Worm (Caenorhabditis elegans) whole organism, young adult: ENCODE data around the gene frpr-4.

Experiments used
- D2030.7 ChIP-seq: fragments of 200-800 bp; sonication (Bioruptor generic); IDR thresholded peaks from 2 replicates; pipeline ENCODE4 v1.3.6; 2022; ENCODE audit warnings: missing genetic modification reagents, missing genetic modification characterization, missing compliant biosample characterization
- F22D6.2 ChIP-seq: sonication (generic microtip); optimal IDR thresholded peaks from 2 replicates; lab custom pipeline; 2016; ENCODE audit warnings: mild to moderate bottlenecking, missing genetic modification characterization, missing compliant biosample characterization
- F23B12.7 ChIP-seq: sonication (generic microtip); optimal IDR thresholded peaks from 2 replicates; lab custom pipeline; 2017; ENCODE audit warnings: missing genetic modification characterization, mild to moderate bottlenecking, missing compliant biosample characterization, antibody characterized with exemption, moderate library complexity; ENCODE audit not compliant: insufficient read depth
- F57A8.1 ChIP-seq: fragments of 200-800 bp; sonication (Bioruptor generic); optimal IDR thresholded peaks from 2 replicates; lab custom pipeline; 2018; ENCODE audit warnings: mild to moderate bottlenecking, missing genetic modification characterization, moderate library complexity, missing compliant biosample characterization
- K12H6.12 ChIP-seq: fragments of 200-800 bp; sonication (Bioruptor generic); optimal IDR thresholded peaks from 2 replicates; lab custom pipeline; 2018; ENCODE audit warnings: mild to moderate bottlenecking, missing genetic modification characterization, missing compliant biosample characterization
- T26A5.8 ChIP-seq: sonication (generic microtip); optimal IDR thresholded peaks from 2 replicates; lab custom pipeline; 2016; ENCODE audit warnings: missing genetic modification characterization, missing compliant biosample characterization
- Y56A3A.18 ChIP-seq: fragments of 200-800 bp; sonication (Bioruptor generic); IDR thresholded peaks from 2 replicates; pipeline ENCODE4 v1.3.6; 2022; ENCODE audit warnings: missing genetic modification reagents, missing genetic modification characterization, missing compliant biosample characterization
- Y67H2A.10 ChIP-seq: fragments of 200-800 bp; sonication (Bioruptor generic); conservative IDR thresholded peaks from 2 replicates; pipeline ENCODE4 v1.3.6; 2022; ENCODE audit warnings: missing genetic modification reagents, missing genetic modification characterization, missing compliant biosample characterization
- Y95B8A.8 ChIP-seq: fragments of 200-800 bp; sonication (Bioruptor generic); IDR thresholded peaks from 2 replicates; pipeline ENCODE4 v1.3.6; 2022; ENCODE audit warnings: missing genetic modification reagents, missing genetic modification characterization, missing compliant biosample characterization
- ZK185.1 ChIP-seq: sonication (generic microtip); optimal IDR thresholded peaks from 2 replicates; lab custom pipeline; 2016; ENCODE audit warnings: mild to moderate bottlenecking, missing genetic modification characterization, missing compliant biosample characterization; ENCODE audit not compliant: poor library complexity, severe bottlenecking
- ama-1 ChIP-seq, 3 experiments: fragments of 150-350 bp in 1 of 3; sonication (generic microtip) in 2 of 3; optimal IDR thresholded peaks; 2 replicates each; lab custom pipeline; 2014 to 2018; ENCODE audit warnings: missing biosample characterization in 2 of 3, missing genetic modification characterization in 2 of 3, missing genetic modification reagents in 2 of 3
- aptf-3 ChIP-seq: fragments of 200-800 bp; sonication (Bioruptor generic); IDR thresholded peaks from 2 replicates; pipeline ENCODE4 v1.3.6; 2022; ENCODE audit warnings: missing genetic modification characterization, missing compliant biosample characterization
- atf-7 ChIP-seq: sonication (generic microtip); optimal IDR thresholded peaks from 2 replicates; lab custom pipeline; 2017; ENCODE audit warnings: mild to moderate bottlenecking, missing genetic modification characterization, missing compliant biosample characterization
- attf-5 ChIP-seq: fragments of 200-800 bp; sonication (Bioruptor generic); optimal IDR thresholded peaks from 2 replicates; lab custom pipeline; 2018; ENCODE audit warnings: mild to moderate bottlenecking, missing genetic modification characterization, missing compliant biosample characterization
- attf-6 ChIP-seq: fragments of 200-800 bp; sonication (Bioruptor generic); IDR thresholded peaks from 2 replicates; pipeline ENCODE4 v1.3.6; 2022; ENCODE audit warnings: missing genetic modification reagents, missing genetic modification characterization, missing compliant biosample characterization
- bed-2 ChIP-seq: fragments of 200-800 bp; sonication (Bioruptor generic); IDR thresholded peaks from 2 replicates; pipeline ENCODE4 v1.3.6; 2022; ENCODE audit warnings: missing genetic modification reagents, missing genetic modification characterization, missing compliant biosample characterization
- ccch-3 ChIP-seq: fragments of 200-800 bp; sonication (Bioruptor generic); optimal IDR thresholded peaks from 2 replicates; lab custom pipeline; 2018; ENCODE audit warnings: mild to moderate bottlenecking, missing genetic modification characterization, missing compliant biosample characterization
- ceh-27 ChIP-seq: fragments of 200-800 bp; sonication (Bioruptor generic); optimal IDR thresholded peaks from 2 replicates; lab custom pipeline; 2018; ENCODE audit warnings: mild to moderate bottlenecking, missing genetic modification characterization, moderate library complexity, missing compliant biosample characterization
- ceh-79 ChIP-seq: sonication (generic microtip); optimal IDR thresholded peaks from 2 replicates; lab custom pipeline; 2017; ENCODE audit warnings: mild to moderate bottlenecking, missing genetic modification characterization, missing compliant biosample characterization
- dpl-1 ChIP-seq: fragments of 150-350 bp; optimal IDR thresholded peaks from 2 replicates; lab custom pipeline; 2014; ENCODE audit warnings: missing biosample characterization, missing genetic modification reagents, missing genetic modification characterization
- efl-1 ChIP-seq: fragments of 150-350 bp; optimal IDR thresholded peaks from 2 replicates; lab custom pipeline; 2014; ENCODE audit warnings: missing biosample characterization, missing genetic modification reagents, missing genetic modification characterization
- egl-18 ChIP-seq: fragments of 200-800 bp; sonication (Bioruptor generic); IDR thresholded peaks from 2 replicates; pipeline ENCODE4 v1.3.6; 2022; ENCODE audit warnings: missing genetic modification reagents, missing genetic modification characterization, missing compliant biosample characterization
- egrh-3 ChIP-seq: fragments of 200-800 bp; sonication (Bioruptor generic); IDR thresholded peaks from 2 replicates; pipeline ENCODE4 v1.3.6; 2022; ENCODE audit warnings: missing genetic modification reagents, missing genetic modification characterization, missing compliant biosample characterization
- hlh-12 ChIP-seq: sonication (generic microtip); optimal IDR thresholded peaks from 2 replicates; lab custom pipeline; 2016; ENCODE audit warnings: missing genetic modification characterization, missing compliant biosample characterization
- hmg-1.2 ChIP-seq: fragments of 200-800 bp; sonication (Bioruptor generic); IDR thresholded peaks from 2 replicates; pipeline ENCODE4 v1.3.6; 2022; ENCODE audit warnings: missing genetic modification reagents, missing genetic modification characterization, missing compliant biosample characterization
- hmg-20 ChIP-seq: fragments of 200-800 bp; sonication (Bioruptor generic); IDR thresholded peaks from 2 replicates; pipeline ENCODE4 v1.3.6; 2022; ENCODE audit warnings: missing genetic modification reagents, missing genetic modification characterization, missing compliant biosample characterization
- hsf-1 ChIP-seq: fragments of 200-800 bp; sonication (Bioruptor generic); IDR thresholded peaks from 2 replicates; pipeline ENCODE4 v1.3.6; 2022; ENCODE audit warnings: missing genetic modification reagents, missing genetic modification characterization, missing compliant biosample characterization
- lag-1 ChIP-seq: fragments of 200-800 bp; sonication (Bioruptor generic); IDR thresholded peaks from 2 replicates; pipeline ENCODE4 v1.3.6; 2022; ENCODE audit warnings: missing genetic modification reagents, missing genetic modification characterization, missing compliant biosample characterization
- let-607 ChIP-seq, 2 experiments: fragments of 200-800 bp in 1 of 2; sonication (Bioruptor generic) in 1 of 2; sonication (generic microtip) in 1 of 2; optimal IDR thresholded peaks; 2 replicates each; lab custom pipeline; 2016 to 2018; ENCODE audit warnings: mild to moderate bottlenecking in 2 of 2, missing compliant biosample characterization in 2 of 2, missing genetic modification characterization in 2 of 2, moderate library complexity in 2 of 2, missing genotype in 1 of 2
- lin-54 ChIP-seq: fragments of 200-800 bp; sonication (Bioruptor generic); optimal IDR thresholded peaks from 2 replicates; lab custom pipeline; 2018; ENCODE audit warnings: mild to moderate bottlenecking, missing genetic modification characterization, missing compliant biosample characterization
- lir-1 ChIP-seq: fragments of 200-800 bp; sonication (Bioruptor generic); conservative IDR thresholded peaks from 2 replicates; pipeline ENCODE4 v1.3.6; 2022; ENCODE audit warnings: missing genetic modification reagents, missing genetic modification characterization, missing compliant biosample characterization
- lsl-1 ChIP-seq: fragments of 200-800 bp; sonication (Bioruptor generic); optimal IDR thresholded peaks from 2 replicates; lab custom pipeline; 2018; ENCODE audit warnings: mild to moderate bottlenecking, missing genetic modification characterization, moderate library complexity, missing compliant biosample characterization
- madf-8 ChIP-seq: fragments of 200-800 bp; sonication (Bioruptor generic); conservative IDR thresholded peaks from 2 replicates; pipeline ENCODE4 v1.3.6; 2022; ENCODE audit warnings: missing genetic modification reagents, missing genetic modification characterization, missing compliant biosample characterization
- mcd-1 ChIP-seq: fragments of 200-800 bp; sonication (Bioruptor generic); IDR thresholded peaks from 2 replicates; pipeline ENCODE4 v1.3.6; 2022; ENCODE audit warnings: missing genetic modification reagents, missing genetic modification characterization, missing compliant biosample characterization
- nfyb-1 ChIP-seq: fragments of 200-800 bp; sonication (Bioruptor generic); IDR thresholded peaks from 2 replicates; pipeline ENCODE4 v1.3.6; 2022; ENCODE audit warnings: missing genetic modification reagents, missing genetic modification characterization, missing compliant biosample characterization
- nhr-27 ChIP-seq: fragments of 200-800 bp; sonication (Bioruptor generic); optimal IDR thresholded peaks from 2 replicates; lab custom pipeline; 2018; ENCODE audit warnings: mild to moderate bottlenecking, missing genetic modification characterization, moderate library complexity, missing compliant biosample characterization
- nhr-80 ChIP-seq: sonication (generic microtip); optimal IDR thresholded peaks from 2 replicates; lab custom pipeline; 2016; ENCODE audit warnings: missing genetic modification characterization, missing compliant biosample characterization
- nhr-90 ChIP-seq: sonication (generic microtip); optimal IDR thresholded peaks from 2 replicates; lab custom pipeline; 2016; ENCODE audit warnings: missing genotype, mild to moderate bottlenecking, missing genetic modification characterization, missing compliant biosample characterization
- snpc-1.1 ChIP-seq: sonication (generic microtip); optimal IDR thresholded peaks from 2 replicates; lab custom pipeline; 2017; ENCODE audit warnings: missing genetic modification characterization, mild to moderate bottlenecking, missing compliant biosample characterization, antibody characterized with exemption, moderate library complexity, missing genotype, missing genetic modification reagents; ENCODE audit not compliant: insufficient read depth
- snpc-1.3 ChIP-seq: sonication (generic microtip); optimal IDR thresholded peaks from 2 replicates; lab custom pipeline; 2017; ENCODE audit warnings: missing genetic modification characterization, mild to moderate bottlenecking, missing compliant biosample characterization, antibody characterized with exemption, moderate library complexity, missing genotype, missing genetic modification reagents; ENCODE audit not compliant: insufficient read depth
- zfh-2 ChIP-seq: fragments of 200-800 bp; sonication (Bioruptor generic); conservative IDR thresholded peaks from 2 replicates; pipeline ENCODE4 v1.3.6; 2022; ENCODE audit warnings: missing genetic modification reagents, missing genetic modification characterization, missing compliant biosample characterization
- zim-3 ChIP-seq: sonication (generic microtip); optimal IDR thresholded peaks from 2 replicates; lab custom pipeline; 2017; ENCODE audit warnings: mild to moderate bottlenecking, missing genetic modification characterization, moderate library complexity, missing compliant biosample characterization
- ztf-22 ChIP-seq: fragments of 200-800 bp; sonication (Bioruptor generic); optimal IDR thresholded peaks from 2 replicates; lab custom pipeline; 2018; ENCODE audit warnings: mild to moderate bottlenecking, missing genetic modification characterization, moderate library complexity, missing compliant biosample characterization
- ztf-25 ChIP-seq: fragments of 200-800 bp; sonication (Bioruptor generic); IDR thresholded peaks from 2 replicates; pipeline ENCODE4 v1.3.6; 2022; ENCODE audit warnings: missing genetic modification reagents, missing genetic modification characterization, missing compliant biosample characterization
- ztf-28 ChIP-seq: fragments of 200-800 bp; sonication (Bioruptor generic); IDR thresholded peaks from 2 replicates; pipeline ENCODE4 v1.3.6; 2022; ENCODE audit warnings: missing genetic modification reagents, missing genetic modification characterization, missing compliant biosample characterization
- ztf-3 ChIP-seq: fragments of 200-800 bp; sonication (Bioruptor generic); optimal IDR thresholded peaks from 2 replicates; lab custom pipeline; 2018; ENCODE audit warnings: mild to moderate bottlenecking, missing genetic modification characterization, missing compliant biosample characterization

Gene frpr-4

ce11 chrII:5293287-5293850 is 38.0 kb upstream of the frpr-4 start, which contains the start of gene ZK622.1 (continued):
- TF ChIP-seq Y67H2A.10 (GFP tag; lab: Robert Waterston, UW), result no peak
- TF ChIP-seq zim-3 (tag; lab: Kevin White, UChicago), result peak; percentile 50
- no peak for TF ChIP-seq atf-7
- TF ChIP-seq ccch-3 (GFP tag; lab: Kevin White, UChicago), result no peak
- no peak for TF ChIP-seq ztf-3
- TF ChIP-seq snpc-1.1 (tag; lab: Kevin White, UChicago), result no peak
- TF ChIP-seq egrh-3, result no peak
- TF ChIP-seq nhr-27 (tag; lab: Kevin White, UChicago), result no peak
- TF ChIP-seq hlh-12 (tag; lab: Kevin White, UChicago), result peak; percentile 25
- peak; percentile 67 for TF ChIP-seq ZK185.1
- TF ChIP-seq lir-1 (GFP tag; lab: Robert Waterston, UW), result no peak
- TF ChIP-seq ztf-22, result no peak
- TF ChIP-seq ama-1 (optimal IDR thresholded peaks at IDR 0.05; lab: Kevin White, UChicago), result no peak
- TF ChIP-seq ama-1 (GFP tag; optimal IDR thresholded peaks at IDR 0.05; lab: Kevin White, UChicago), result no peak
- TF ChIP-seq nfyb-1 (GFP tag; lab: Robert Waterston, UW), result 0 out of 2 replicates have a peak, but pooled peaks have one; percentile 53
- peak; percentile 72 for TF ChIP-seq ztf-25 (GFP tag; lab: Robert Waterston, UW)
- no peak for TF ChIP-seq T26A5.8 (tag; lab: Kevin White, UChicago)
- TF ChIP-seq nhr-90 (tag; lab: Kevin White, UChicago), result peak; percentile 61
- TF ChIP-seq hmg-20 (GFP tag; lab: Robert Waterston, UW), result 0 out of 2 replicates have a peak, but pooled peaks have one; percentile 33
- TF ChIP-seq snpc-1.3 (tag; lab: Kevin White, UChicago), result no peak
- TF ChIP-seq F22D6.2 (tag; lab: Kevin White, UChicago), result no peak
- TF ChIP-seq F57A8.1 (GFP tag; lab: Kevin White, UChicago), result peak; percentile 16
- no peak for TF ChIP-seq egl-18 (GFP tag; lab: Robert Waterston, UW)
- no peak for TF ChIP-seq zfh-2
- no peak for TF ChIP-seq let-607 (tag; optimal IDR thresholded peaks at IDR 0.05; lab: Kevin White, UChicago)
- peak; percentile 63 for TF ChIP-seq D2030.7 (GFP tag; lab: Robert Waterston, UW)
- peak; percentile 79 for TF ChIP-seq hmg-1.2 (GFP tag; lab: Robert Waterston, UW)
- no peak for TF ChIP-seq lag-1 (GFP tag; lab: Robert Waterston, UW)
- TF ChIP-seq Y56A3A.18 (GFP tag; lab: Robert Waterston, UW), result peak; percentile 70; the same call in 1 of the 2 replicates
- TF ChIP-seq attf-5, result peak; percentile 9
- no peak for TF ChIP-seq madf-8 (GFP tag; lab: Robert Waterston, UW)
- TF ChIP-seq ztf-28 (GFP tag; lab: Robert Waterston, UW), result 0 out of 2 replicates have a peak, but pooled peaks have one; percentile 54

ce11 chrII:5292226-5292752 is 37.0 kb upstream of the frpr-4 start, which contains the start of gene ZK622.4:
Gene ZK622.4, plus strand, starts transcription at chrII:5292702.
- TF ChIP-seq nfyb-1 (GFP tag; lab: Robert Waterston, UW), result peak; percentile 79
- TF ChIP-seq mcd-1 (GFP tag; lab: Robert Waterston, UW), result peak; percentile 56
- TF ChIP-seq efl-1 (GFP tag; lab: Kevin White, UChicago), result no peak
- TF ChIP-seq nhr-80 (tag; lab: Kevin White, UChicago), result peak; percentile 22
- peak; percentile 64; the same call in 1 of the 2 replicates for TF ChIP-seq attf-6 (GFP tag; lab: Robert Waterston, UW)
- TF ChIP-seq ceh-79 (tag; lab: Kevin White, UChicago), result no peak
- no peak for TF ChIP-seq ztf-25 (GFP tag; lab: Robert Waterston, UW)
- TF ChIP-seq lin-54, result peak; percentile 50
- TF ChIP-seq egrh-3, result peak; percentile 34; the same call in 1 of the 2 replicates
- TF ChIP-seq Y95B8A.8 (GFP tag; lab: Robert Waterston, UW), result no peak
- TF ChIP-seq K12H6.12 (tag; lab: Kevin White, UChicago), result no peak
- no peak for TF ChIP-seq madf-8 (GFP tag; lab: Robert Waterston, UW)
- peak; percentile 74 for TF ChIP-seq F23B12.7 (tag; lab: Kevin White, UChicago)
- peak; percentile 34 for TF ChIP-seq lsl-1 (GFP tag; lab: Kevin White, UChicago)
- peak; percentile 17 for TF ChIP-seq ceh-27
- TF ChIP-seq aptf-3, result no peak
- TF ChIP-seq bed-2 (GFP tag; lab: Robert Waterston, UW), result no peak
- no peak for TF ChIP-seq hsf-1 (GFP tag; lab: Robert Waterston, UW)
- no peak for TF ChIP-seq dpl-1 (GFP tag; lab: Kevin White, UChicago)
